Worm (Caenorhabditis elegans): Measurements from ENCODE around the gene fbxc-7.

- no peak for TF ChIP-seq W03F9.2 (tag; optimal IDR thresholded peaks at IDR 0.05)
- TF ChIP-seq him-1 (tag; optimal IDR thresholded peaks at IDR 0.05), result no peak
- no peak for TF ChIP-seq dao-5 (tag; optimal IDR thresholded peaks at IDR 0.05)
These were observed 22.0 kb upstream of the fbxc-7 start, which contains the start of gene acs-15 for ce11 chrII:932718-933117.
